Worm (Caenorhabditis elegans): ENCODE measurements around the gene srx-134.

- no peak for TF ChIP-seq sdz-38 (tag; optimal IDR thresholded peaks at IDR 0.05)
- no peak for TF ChIP-seq madf-10 (tag; optimal IDR thresholded peaks at IDR 0.05)
- no peak for TF ChIP-seq K11D2.4 (GFP tag; IDR thresholded peaks at IDR 0.05)
- no peak for TF ChIP-seq B0336.3 (GFP tag; IDR thresholded peaks at IDR 0.05)
- no peak for TF ChIP-seq T07F8.4 (tag; optimal IDR thresholded peaks at IDR 0.05)
- no peak for TF ChIP-seq nfya-1 (tag; optimal IDR thresholded peaks at IDR 0.05; ENCODE audit: borderline replicate concordance, insufficient read depth)
- no peak for TF ChIP-seq attf-6 (GFP tag; IDR thresholded peaks at IDR 0.05)
- TF ChIP-seq B0019.2 (GFP tag; conservative IDR thresholded peaks at IDR 0.05), result no peak
- no peak for TF ChIP-seq unc-62 (GFP tag; optimal IDR thresholded peaks at IDR 0.05)
- TF ChIP-seq lin-35 (GFP tag; optimal IDR thresholded peaks at IDR 0.05), result no peak
- TF ChIP-seq F10E7.11 (tag; optimal IDR thresholded peaks at IDR 0.05), result no peak
These were observed 23.9 kb upstream of the srx-134 start for ce11 chrV:13880163-13880562.
